Fruit fly (Drosophila melanogaster): ENCODE data around the gene cnc.

- TF ChIP-seq CG8478 (optimal IDR thresholded peaks at IDR 0.05) (no peak), CTCF (optimal IDR thresholded peaks at IDR 0.05) (no peak)
These were observed 24.7 kb upstream of the cnc start, which contains the start of the genes Rad60 and EloA for dm6 chr3R:23251256-23251655.
